Worm (Caenorhabditis elegans) whole organism, late embryonic: ENCODE results near the gene B0310.2.
"Not testable (repeated sequence)": the region's sequence is repeated elsewhere in the genome, so short reads cannot be mapped to it uniquely, and the experiment has no call there.

Experiments
- F13H6.1 ChIP-seq: sonication (generic microtip); optimal IDR thresholded peaks from 2 replicates; lab custom pipeline; 2016; ENCODE audit warnings: missing genetic modification characterization, missing compliant biosample characterization
- ceh-2 ChIP-seq: sonication (generic microtip); optimal IDR thresholded peaks from 2 replicates; lab custom pipeline; 2016; ENCODE audit warnings: missing genotype, missing genetic modification characterization, missing compliant biosample characterization
- ceh-24 ChIP-seq: sonication (generic microtip); optimal IDR thresholded peaks from 2 replicates; lab custom pipeline; 2016; ENCODE audit warnings: mild to moderate bottlenecking, missing genetic modification characterization, missing compliant biosample characterization
- ceh-6 ChIP-seq: fragments of 200-800 bp; sonication (Bioruptor generic); optimal IDR thresholded peaks from 2 replicates; lab custom pipeline; 2018; ENCODE audit warnings: mild to moderate bottlenecking, missing genetic modification characterization, missing compliant biosample characterization
- ceh-9 ChIP-seq: sonication (generic microtip); optimal IDR thresholded peaks from 2 replicates; lab custom pipeline; 2016; ENCODE audit warnings: mild to moderate bottlenecking, missing genetic modification characterization, inconsistent platforms, missing compliant biosample characterization
- che-1 ChIP-seq: sonication (generic microtip); optimal IDR thresholded peaks from 2 replicates; lab custom pipeline; 2016; ENCODE audit warnings: mild to moderate bottlenecking, missing genetic modification characterization, missing compliant biosample characterization
- elt-2 ChIP-seq: sonication (generic microtip); optimal IDR thresholded peaks from 2 replicates; lab custom pipeline; 2016; ENCODE audit warnings: missing genetic modification reagents, missing genetic modification characterization, missing compliant biosample characterization
- ets-4 ChIP-seq: sonication (generic microtip); optimal IDR thresholded peaks from 2 replicates; lab custom pipeline; 2016; ENCODE audit warnings: missing genetic modification characterization, missing compliant biosample characterization
- fkh-6 ChIP-seq: sonication (generic microtip); optimal IDR thresholded peaks from 2 replicates; lab custom pipeline; 2016; ENCODE audit warnings: missing genetic modification characterization, missing compliant biosample characterization
- hlh-15 ChIP-seq: sonication (generic microtip); optimal IDR thresholded peaks from 2 replicates; lab custom pipeline; 2016; ENCODE audit warnings: missing genetic modification characterization, missing compliant biosample characterization
- hlh-6 ChIP-seq: sonication (generic microtip); optimal IDR thresholded peaks from 2 replicates; lab custom pipeline; 2016; ENCODE audit warnings: missing genotype, missing genetic modification characterization, missing compliant biosample characterization
- hlh-8 ChIP-seq: sonication (generic microtip); optimal IDR thresholded peaks from 2 replicates; lab custom pipeline; 2016; ENCODE audit warnings: missing genotype, missing genetic modification characterization, missing compliant biosample characterization
- lin-11 ChIP-seq: fragments of 200-800 bp; sonication (Bioruptor generic); optimal IDR thresholded peaks from 2 replicates; lab custom pipeline; 2018; ENCODE audit warnings: mild to moderate bottlenecking, missing genetic modification characterization, missing compliant biosample characterization
- mec-3 ChIP-seq: sonication (generic microtip); optimal IDR thresholded peaks from 2 replicates; lab custom pipeline; 2016; ENCODE audit warnings: borderline replicate concordance, missing genetic modification characterization, missing compliant biosample characterization
- nhr-232 ChIP-seq: sonication (generic microtip); optimal IDR thresholded peaks from 2 replicates; lab custom pipeline; 2016; ENCODE audit warnings: missing genetic modification characterization, missing compliant biosample characterization
- pax-1 ChIP-seq: fragments of 150-350 bp; optimal IDR thresholded peaks from 2 replicates; lab custom pipeline; 2014; ENCODE audit warnings: missing biosample characterization, missing genetic modification characterization
- pha-2 ChIP-seq: sonication (generic microtip); optimal IDR thresholded peaks from 2 replicates; lab custom pipeline; 2017; ENCODE audit warnings: mild to moderate bottlenecking, missing genetic modification characterization, missing compliant biosample characterization
- ref-2 ChIP-seq: sonication (generic microtip); optimal IDR thresholded peaks from 2 replicates; lab custom pipeline; 2016; ENCODE audit warnings: missing genetic modification characterization, missing compliant biosample characterization
- tbx-7 ChIP-seq: sonication (generic microtip); optimal IDR thresholded peaks from 2 replicates; lab custom pipeline; 2016; ENCODE audit warnings: missing genotype, missing genetic modification characterization, missing compliant biosample characterization
- ttx-3 ChIP-seq: sonication (generic microtip); optimal IDR thresholded peaks from 2 replicates; lab custom pipeline; 2016; ENCODE audit warnings: missing genetic modification reagents, missing genetic modification characterization, missing compliant biosample characterization
- unc-3 ChIP-seq, 2 experiments: fragments of 200-800 bp in 1 of 2; sonication (Bioruptor generic) in 1 of 2; sonication (generic microtip) in 1 of 2; conservative IDR thresholded peaks in 1 of 2; optimal IDR thresholded peaks in 1 of 2; 2 replicates each; pipeline versions ENCODE4 v1.3.6 to Lab custom; 2016 to 2022; ENCODE audit warnings: missing compliant biosample characterization in 2 of 2, missing genetic modification characterization in 2 of 2, missing genetic modification reagents in 1 of 2
- ztf-16 ChIP-seq: sonication (generic microtip); optimal IDR thresholded peaks from 2 replicates; lab custom pipeline; 2017; ENCODE audit warnings: missing genetic modification characterization, missing compliant biosample characterization

Gene B0310.2

ce11 chrX:476261-476660 is 30.5 kb downstream of the B0310.2 start, which contains the start of gene F38G1.3:
TSS of gene F38G1.3 (plus strand) at chrX:476561.
- no peak for TF ChIP-seq mec-3 (tag; lab: Kevin White, UChicago)
- TF ChIP-seq nhr-232 (tag; lab: Kevin White, UChicago): no peak
- no peak for TF ChIP-seq ceh-2 (tag; lab: Kevin White, UChicago)
- TF ChIP-seq ets-4 (tag; lab: Kevin White, UChicago): no peak
- TF ChIP-seq che-1 (tag; lab: Kevin White, UChicago): no peak
- no peak for TF ChIP-seq ceh-24
- TF ChIP-seq tbx-7 (tag; lab: Kevin White, UChicago): no peak
- no peak for TF ChIP-seq hlh-15 (tag; lab: Kevin White, UChicago)
- TF ChIP-seq ceh-6 (GFP tag; lab: Kevin White, UChicago): no peak
- no peak for TF ChIP-seq pax-1

- TF ChIP-seq hlh-8 (tag; lab: Kevin White, UChicago) (peak; percentile 2), ceh-9 (tag; lab: Kevin White, UChicago) (no peak), pha-2 (tag; lab: Kevin White, UChicago) (no peak), elt-2 (peak; percentile 12), fkh-6 (tag; lab: Kevin White, UChicago) (no peak)
Measured at ce11 chrX:467338-467823, 39.4 kb downstream of the B0310.2 start.

DNA sequence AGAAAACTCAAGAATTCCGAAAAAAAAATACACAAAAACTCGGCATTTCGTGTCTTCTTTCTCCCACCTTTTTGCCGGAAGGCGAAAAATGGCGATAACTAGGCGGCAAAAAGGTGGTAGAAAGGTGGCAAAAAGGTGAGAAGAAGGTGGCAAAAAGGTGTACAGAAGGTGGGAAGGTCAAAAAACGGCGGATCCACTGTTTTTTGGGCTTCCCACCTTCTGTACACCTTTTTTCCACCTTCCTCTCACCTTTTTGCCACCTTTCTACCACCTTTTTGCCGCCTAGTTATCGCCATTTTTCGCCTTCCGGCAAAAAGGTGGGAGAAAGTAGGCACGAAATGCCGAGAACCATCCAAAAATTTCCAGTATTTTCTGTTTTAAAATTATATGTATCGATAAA is 40.8 kb downstream of the B0310.2 start:
- TF ChIP-seq unc-3 (GFP tag; conservative IDR thresholded peaks at IDR 0.05; lab: Robert Waterston, UW): 0 out of 2 replicates have a peak, but pooled peaks have one; percentile 33
- not testable (repeated sequence) for TF ChIP-seq unc-3 (tag; optimal IDR thresholded peaks at IDR 0.05; lab: Kevin White, UChicago)

DNA sequence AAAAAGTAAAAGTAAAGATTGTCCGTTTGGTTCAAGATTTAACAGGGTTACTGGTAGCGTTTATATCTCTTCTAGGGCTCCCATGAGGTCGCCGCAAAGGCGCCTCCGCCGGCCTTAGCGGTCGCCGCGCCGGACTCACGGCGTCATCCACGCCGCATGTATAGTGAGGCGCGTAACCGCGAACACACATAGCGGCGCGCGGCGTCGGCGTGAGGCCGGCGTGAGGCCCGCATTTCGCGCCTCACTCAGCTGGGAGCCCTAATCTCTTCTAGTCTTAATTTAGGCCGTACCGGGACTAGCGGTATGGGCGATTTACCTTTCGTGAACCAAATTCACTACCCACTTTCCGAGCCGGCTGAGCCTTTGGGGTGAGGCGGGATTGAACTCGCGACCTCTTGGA is 45.1 kb downstream of the B0310.2 start:
- peak; percentile 13 for TF ChIP-seq ref-2 (tag; lab: Kevin White, UChicago)
- TF ChIP-seq ets-4 (tag; lab: Kevin White, UChicago): no peak

ce11 chrX:460351-460750 is 46.4 kb downstream of the B0310.2 start, which contains the start of gene aagr-4:
TSS of gene aagr-4 (plus strand) at chrX:460651.
- TF ChIP-seq ttx-3 (tag; lab: Kevin White, UChicago): no peak
- no peak for TF ChIP-seq hlh-8 (tag; lab: Kevin White, UChicago)

ce11 chrX:459316-459715 is 47.4 kb downstream of the B0310.2 start:
- TF ChIP-seq ztf-16 (no peak), F13H6.1 (tag; lab: Kevin White, UChicago) (no peak)

ce11 chrX:457139-457802 is 49.5 kb downstream of the B0310.2 start, which contains the start of gene abu-12:
TSS of gene abu-12 (minus strand) at chrX:457610.
- TF ChIP-seq ref-2 (tag; lab: Kevin White, UChicago) (peak; percentile 2), lin-11 (tag; lab: Kevin White, UChicago) (no peak), hlh-6 (peak; percentile 46)
